Worm (Caenorhabditis elegans): ENCODE data around the gene cpin-1.

Gene cpin-1

ce11 chrIV:9477135-9477928, 26.9 kb downstream of the cpin-1 start, which contains the start of gene wrt-3 (continued):
- peak; percentile 40 for TF ChIP-seq R02D3.7 (tag; optimal IDR thresholded peaks at IDR 0.05)
- no peak; the same call in 1 of the 2 replicates for TF ChIP-seq mdt-29 (GFP tag; IDR thresholded peaks at IDR 0.05)
- peak; percentile 93 for TF ChIP-seq sdz-12 (GFP tag; optimal IDR thresholded peaks at IDR 0.05)
- TF ChIP-seq mep-1 (tag; optimal IDR thresholded peaks at IDR 0.05) = no peak
- TF ChIP-seq mxl-3 (GFP tag; optimal IDR thresholded peaks at IDR 0.05) = peak; percentile 60
- peak; percentile 42 for TF ChIP-seq F49E8.2 (tag; optimal IDR thresholded peaks at IDR 0.05; ENCODE audit: borderline replicate concordance)
- TF ChIP-seq mdl-1 (tag; optimal IDR thresholded peaks at IDR 0.05) = no peak
- peak; percentile 62 for TF ChIP-seq rbr-2 (tag; optimal IDR thresholded peaks at IDR 0.05)
- TF ChIP-seq lir-3 (tag; optimal IDR thresholded peaks at IDR 0.05) = peak; percentile 80
- no peak for TF ChIP-seq hif-1 (tag; optimal IDR thresholded peaks at IDR 0.05)
- no peak for TF ChIP-seq mes-2 (tag; optimal IDR thresholded peaks at IDR 0.05; ENCODE audit: poor library complexity, severe bottlenecking)
- TF ChIP-seq ceh-82 (tag; optimal IDR thresholded peaks at IDR 0.05) = no peak
- no peak for TF ChIP-seq fkh-10 (GFP tag; optimal IDR thresholded peaks at IDR 0.05)
- TF ChIP-seq arid-1 (GFP tag; conservative IDR thresholded peaks at IDR 0.05) = peak; percentile 93
- no peak for TF ChIP-seq ama-1 (optimal IDR thresholded peaks at IDR 0.05)
- TF ChIP-seq unc-130 (GFP tag; optimal IDR thresholded peaks at IDR 0.05) = peak; percentile 67
- TF ChIP-seq ztf-11 (tag; optimal IDR thresholded peaks at IDR 0.05) = no peak
- TF ChIP-seq pha-4 (GFP tag; IDR thresholded peaks at IDR 0.05) = peak; percentile 91
- TF ChIP-seq pha-4 (tag; optimal IDR thresholded peaks at IDR 0.05) = no peak
- no peak for TF ChIP-seq Y48G9A.11 (GFP tag; IDR thresholded peaks at IDR 0.05)
- TF ChIP-seq snpc-1.2 (GFP tag; IDR thresholded peaks at IDR 0.05) = peak; percentile 96
- peak; percentile 88; the same call in 1 of the 2 replicates for TF ChIP-seq ceh-44 (GFP tag; IDR thresholded peaks at IDR 0.05)
- peak; percentile 86 for TF ChIP-seq nhr-42 (GFP tag; IDR thresholded peaks at IDR 0.05)
- TF ChIP-seq dmd-8 (GFP tag; IDR thresholded peaks at IDR 0.05) = peak; percentile 99
- TF ChIP-seq F44E2.7 (GFP tag; IDR thresholded peaks at IDR 0.05) = peak; percentile 97
- TF ChIP-seq zag-1 (tag; optimal IDR thresholded peaks at IDR 0.05) = no peak
- TF ChIP-seq attf-4 (tag; optimal IDR thresholded peaks at IDR 0.05) = peak; percentile 58
- peak; percentile 1 for TF ChIP-seq ceh-32 (tag; optimal IDR thresholded peaks at IDR 0.05; ENCODE audit: poor library complexity)
- no peak; the same call in 1 of the 2 replicates for TF ChIP-seq vab-7 (GFP tag; IDR thresholded peaks at IDR 0.05)
- peak; percentile 81 for TF ChIP-seq spr-3 (GFP tag; optimal IDR thresholded peaks at IDR 0.05)
- TF ChIP-seq snpc-4 (tag; optimal IDR thresholded peaks at IDR 0.05) = no peak
- no peak for TF ChIP-seq egl-27 (tag; optimal IDR thresholded peaks at IDR 0.05)
- TF ChIP-seq Y105C5A.15 (GFP tag; IDR thresholded peaks at IDR 0.05) = peak; percentile 94
- no peak for TF ChIP-seq lin-15B (tag; optimal IDR thresholded peaks at IDR 0.05)
- TF ChIP-seq ZK337.2 (GFP tag; IDR thresholded peaks at IDR 0.05) = peak; percentile 72
- peak; percentile 71 for TF ChIP-seq ztf-7 (tag; optimal IDR thresholded peaks at IDR 0.05)
- TF ChIP-seq nhr-77 (tag; optimal IDR thresholded peaks at IDR 0.05) = no peak
- TF ChIP-seq F37D6.2 (tag; optimal IDR thresholded peaks at IDR 0.05) = no peak
- no peak for TF ChIP-seq nhr-25 (tag; optimal IDR thresholded peaks at IDR 0.05; ENCODE audit: borderline replicate concordance, insufficient read depth)
- 0 out of 2 replicates have a peak, but pooled peaks have one; percentile 74 for TF ChIP-seq zfp-3 (GFP tag; conservative IDR thresholded peaks at IDR 0.05)
- TF ChIP-seq egl-43 (GFP tag; IDR thresholded peaks at IDR 0.05) = no peak
- TF ChIP-seq nhr-11 (tag; optimal IDR thresholded peaks at IDR 0.05) = no peak
- peak; percentile 71 to 95 for TF ChIP-seq daf-16 (GFP tag; optimal IDR thresholded peaks at IDR 0.05)
- TF ChIP-seq daf-16 (tag; optimal IDR thresholded peaks at IDR 0.05) = no peak
- TF ChIP-seq skn-1 (tag; optimal IDR thresholded peaks at IDR 0.05) = no peak
- TF ChIP-seq daf-19 (GFP tag; conservative IDR thresholded peaks at IDR 0.05) = peak; percentile 90
- no peak; the same call in 1 of the 2 replicates for TF ChIP-seq dmd-9 (GFP tag; IDR thresholded peaks at IDR 0.05)
- TF ChIP-seq ceh-28 (tag; optimal IDR thresholded peaks at IDR 0.05) = no peak
- no peak for TF ChIP-seq fos-1 (tag; optimal IDR thresholded peaks at IDR 0.05)
- peak; percentile 90 for TF ChIP-seq gei-8 (GFP tag; optimal IDR thresholded peaks at IDR 0.05)
